Fruit fly (Drosophila melanogaster) whole organism, embryonic: ENCODE results near the gene bnl.

Experiments used
- Antp ChIP-seq: fragments of 200-800 bp; sonication (Bioruptor generic); optimal IDR thresholded peaks from 3 replicates; lab custom pipeline; 2016; ENCODE audit warnings: missing biosample characterization, missing genetic modification characterization
- Bgb ChIP-seq: fragments of 200-800 bp; sonication (Bioruptor generic); IDR thresholded peaks from 2 replicates; pipeline ENCODE4 v1.3.6; 2022; ENCODE audit warnings: missing biosample characterization, missing genetic modification characterization; ENCODE audit not compliant: partially characterized antibody
- CG10543 ChIP-seq: fragments of 200-800 bp; sonication (Bioruptor generic); optimal IDR thresholded peaks from 3 replicates; lab custom pipeline; 2017; ENCODE audit warnings: missing biosample characterization, mild to moderate bottlenecking, missing genetic modification characterization, moderate library complexity
- CG18764 ChIP-seq: fragments of 200-800 bp; sonication (Bioruptor generic); optimal IDR thresholded peaks from 3 replicates; lab custom pipeline; 2016; ENCODE audit warnings: missing biosample characterization, missing genetic modification characterization
- CG3163 ChIP-seq: fragments of 200-800 bp; sonication (Bioruptor generic); optimal IDR thresholded peaks from 3 replicates; lab custom pipeline; 2016; ENCODE audit warnings: missing biosample characterization, missing genetic modification characterization
- CG34224 ChIP-seq: fragments of 200-800 bp; sonication (Bioruptor generic); IDR thresholded peaks from 3 replicates; pipeline ENCODE4 v1.3.6; 2022; ENCODE audit warnings: missing biosample characterization, missing genetic modification characterization; ENCODE audit not compliant: partially characterized antibody
- CG34376 ChIP-seq: fragments of 200-800 bp; sonication (Bioruptor generic); optimal IDR thresholded peaks from 2 replicates; lab custom pipeline; 2018; ENCODE audit warnings: missing biosample characterization, mild to moderate bottlenecking, missing genetic modification characterization
- CG3847 ChIP-seq: fragments of 200-800 bp; sonication (Bioruptor generic); IDR thresholded peaks from 2 replicates; pipeline ENCODE4 v1.3.6; 2022; ENCODE audit warnings: missing biosample characterization, missing genetic modification characterization
- CG4820 ChIP-seq: fragments of 200-800 bp; sonication (Bioruptor generic); optimal IDR thresholded peaks from 3 replicates; lab custom pipeline; 2016; ENCODE audit warnings: missing biosample characterization, missing genetic modification characterization
- CG5180 ChIP-seq: fragments of 200-800 bp; sonication (Bioruptor generic); optimal IDR thresholded peaks from 3 replicates; lab custom pipeline; 2017; ENCODE audit warnings: missing biosample characterization, missing genetic modification characterization, mild to moderate bottlenecking, moderate library complexity, missing genetic modification reagents
- CG7963 ChIP-seq: fragments of 200-800 bp; sonication (Bioruptor generic); IDR thresholded peaks from 3 replicates; pipeline ENCODE4 v1.3.6; 2022; ENCODE audit warnings: missing biosample characterization, missing genetic modification characterization; ENCODE audit not compliant: partially characterized antibody
- Deaf1 ChIP-seq: fragments of 200-800 bp; optimal IDR thresholded peaks from 3 replicates; lab custom pipeline; 2019; ENCODE audit warnings: missing biosample characterization, mild to moderate bottlenecking, missing genetic modification characterization, moderate library complexity
- Doc3 ChIP-seq: fragments of 200-800 bp; sonication (Bioruptor generic); IDR thresholded peaks from 3 replicates; pipeline ENCODE4 v1.3.6; 2022; ENCODE audit warnings: missing biosample characterization, missing genetic modification characterization; ENCODE audit not compliant: partially characterized antibody
- Elba2 ChIP-seq: fragments of 200-800 bp; sonication (Bioruptor generic); optimal IDR thresholded peaks from 3 replicates; lab custom pipeline; 2016; ENCODE audit warnings: missing biosample characterization, missing genetic modification characterization
- Ets65A ChIP-seq: fragments of 200-800 bp; sonication (Bioruptor generic); peaks from one replicate; lab custom pipeline; 2016; ENCODE audit warnings: missing biosample characterization, missing genetic modification characterization
- HLH4C ChIP-seq: fragments of 200-800 bp; sonication (Bioruptor generic); IDR thresholded peaks from 3 replicates; pipeline ENCODE4 v1.3.6; 2022; ENCODE audit warnings: missing biosample characterization, missing genetic modification characterization; ENCODE audit not compliant: partially characterized antibody
- Lim3 ChIP-seq: fragments of 200-800 bp; sonication (Bioruptor generic); IDR thresholded peaks from 2 replicates; pipeline ENCODE4 v1.3.6; 2022; ENCODE audit warnings: missing biosample characterization, missing genetic modification characterization
- Med ChIP-seq: fragments of 200-800 bp; sonication (Bioruptor generic); peaks from one replicate; lab custom pipeline; 2016; ENCODE audit warnings: missing biosample characterization, missing genetic modification characterization, mild to moderate bottlenecking, inconsistent platforms, moderate library complexity
- Myb ChIP-seq: fragments of 200-800 bp; sonication (Bioruptor generic); optimal IDR thresholded peaks from 2 replicates; lab custom pipeline; 2016; ENCODE audit warnings: missing biosample characterization, missing genetic modification characterization
- Pdp1 ChIP-seq, 2 experiments: fragments of 200-800 bp; sonication (Bioruptor generic); optimal IDR thresholded peaks; 3 replicates each; lab custom pipeline; 2016; ENCODE audit warnings: missing biosample characterization in 2 of 2, missing genetic modification characterization in 2 of 2, mild to moderate bottlenecking in 1 of 2, moderate library complexity in 1 of 2
- Scr ChIP-seq: fragments of 200-800 bp; sonication (Bioruptor generic); IDR thresholded peaks from 2 replicates; pipeline ENCODE4 v1.3.6; 2022; ENCODE audit warnings: missing biosample characterization, missing genetic modification characterization; ENCODE audit not compliant: partially characterized antibody
- Trl ChIP-seq, 3 experiments: fragments of >200 bp in 2 of 3; fragments of 200-800 bp in 1 of 3; sonication (Bioruptor generic) in 1 of 3; optimal IDR thresholded peaks; 2 replicates in 1 of 3; 3 replicates in 2 of 3; lab custom pipeline; 2016 to 2017; ENCODE audit warnings: missing biosample characterization in 1 of 3, missing genetic modification characterization in 1 of 3
- al ChIP-seq: fragments of 200-800 bp; sonication (Bioruptor generic); IDR thresholded peaks from 2 replicates; pipeline ENCODE4 v1.3.6; 2022; ENCODE audit warnings: missing biosample characterization, missing genetic modification characterization
- amos ChIP-seq: fragments of 200-800 bp; sonication (Bioruptor generic); IDR thresholded peaks from 2 replicates; pipeline ENCODE4 v1.3.6; 2022; ENCODE audit warnings: missing biosample characterization, missing genetic modification characterization; ENCODE audit not compliant: partially characterized antibody
- ato ChIP-seq: fragments of 200-800 bp; sonication (Bioruptor generic); IDR thresholded peaks from 2 replicates; pipeline ENCODE4 v1.3.6; 2022; ENCODE audit warnings: missing biosample characterization, missing genetic modification characterization; ENCODE audit not compliant: partially characterized antibody
- bab2 ChIP-seq: fragments of 200-800 bp; sonication (Bioruptor generic); optimal IDR thresholded peaks from 2 replicates; lab custom pipeline; 2016; ENCODE audit warnings: missing biosample characterization, missing genetic modification characterization
- bcd ChIP-seq: fragments of 200-800 bp; sonication (Bioruptor generic); optimal IDR thresholded peaks from 2 replicates; lab custom pipeline; 2017; ENCODE audit warnings: missing biosample characterization, mild to moderate bottlenecking, missing genetic modification characterization
- cwo ChIP-seq: fragments of 200-800 bp; sonication (Bioruptor generic); optimal IDR thresholded peaks from 3 replicates; lab custom pipeline; 2017; ENCODE audit warnings: missing biosample characterization, missing genetic modification characterization, mild to moderate bottlenecking, moderate library complexity, missing genetic modification reagents
- dati ChIP-seq: fragments of 200-800 bp; sonication (Bioruptor generic); IDR thresholded peaks from 2 replicates; pipeline ENCODE4 v1.3.6; 2022; ENCODE audit warnings: missing biosample characterization, missing genetic modification characterization
- dmrt11E ChIP-seq: fragments of 200-800 bp; sonication (Bioruptor generic); optimal IDR thresholded peaks from 3 replicates; lab custom pipeline; 2018; ENCODE audit warnings: missing biosample characterization, mild to moderate bottlenecking, missing genetic modification characterization, moderate library complexity
- eve ChIP-seq, 2 experiments: fragments of >200 bp; optimal IDR thresholded peaks; 2 replicates each; lab custom pipeline; 2017; ENCODE audit warnings: missing biosample characterization in 2 of 2, missing genetic modification characterization in 2 of 2
- exex ChIP-seq: fragments of 200-800 bp; sonication (Bioruptor generic); optimal IDR thresholded peaks from 4 replicates; lab custom pipeline; 2018; ENCODE audit warnings: missing biosample characterization, mild to moderate bottlenecking, missing genetic modification characterization, moderate library complexity
- fru ChIP-seq: fragments of >200 bp; optimal IDR thresholded peaks from 2 replicates; lab custom pipeline; 2017
- gem ChIP-seq: fragments of 200-800 bp; sonication (Bioruptor generic); optimal IDR thresholded peaks from 2 replicates; lab custom pipeline; 2019; ENCODE audit warnings: missing biosample characterization, mild to moderate bottlenecking, missing genetic modification characterization, moderate library complexity
- hbn ChIP-seq: fragments of 200-800 bp; sonication (Bioruptor generic); IDR thresholded peaks from 2 replicates; pipeline ENCODE4 v1.3.6; 2022; ENCODE audit warnings: missing biosample characterization, missing genetic modification characterization; ENCODE audit not compliant: partially characterized antibody
- mirr ChIP-seq: fragments of 200-800 bp; sonication (Bioruptor generic); optimal IDR thresholded peaks from 3 replicates; lab custom pipeline; 2018; ENCODE audit warnings: missing biosample characterization, mild to moderate bottlenecking, missing genetic modification characterization
- oc ChIP-seq: fragments of 200-800 bp; sonication (Bioruptor generic); optimal IDR thresholded peaks from 2 replicates; lab custom pipeline; 2018; ENCODE audit warnings: missing biosample characterization, mild to moderate bottlenecking, missing genetic modification characterization, moderate library complexity
- phol ChIP-seq: fragments of 200-800 bp; sonication (Bioruptor generic); optimal IDR thresholded peaks from 3 replicates; lab custom pipeline; 2018; ENCODE audit warnings: missing biosample characterization, mild to moderate bottlenecking, missing genetic modification characterization, moderate library complexity
- pum ChIP-seq: fragments of 200-800 bp; sonication (Bioruptor generic); optimal IDR thresholded peaks from 2 replicates; lab custom pipeline; 2016; ENCODE audit warnings: missing biosample characterization, missing genetic modification characterization
- row ChIP-seq: fragments of 200-800 bp; sonication (Bioruptor generic); IDR thresholded peaks from 3 replicates; pipeline ENCODE4 v1.3.6; 2022; ENCODE audit warnings: missing biosample characterization, missing genetic modification characterization
- slou ChIP-seq: fragments of 200-800 bp; sonication (Bioruptor generic); optimal IDR thresholded peaks from 3 replicates; lab custom pipeline; 2016; ENCODE audit warnings: missing biosample characterization, missing genetic modification characterization
- sna ChIP-seq: fragments of 200-800 bp; sonication (Bioruptor generic); IDR thresholded peaks from 2 replicates; pipeline ENCODE4 v1.3.6; 2022; ENCODE audit warnings: missing biosample characterization, missing genetic modification characterization; ENCODE audit not compliant: partially characterized antibody
- sug ChIP-seq: fragments of 200-800 bp; optimal IDR thresholded peaks from 2 replicates; lab custom pipeline; 2019; ENCODE audit warnings: missing biosample characterization, mild to moderate bottlenecking, missing genetic modification characterization, moderate library complexity
- tll ChIP-seq, 2 experiments: fragments of 200-800 bp in 1 of 2; fragments of >200 bp in 1 of 2; sonication (Bioruptor generic) in 1 of 2; optimal IDR thresholded peaks; 2 replicates each; lab custom pipeline; 2017 to 2019; ENCODE audit warnings: missing biosample characterization in 2 of 2, missing genetic modification characterization in 2 of 2, mild to moderate bottlenecking in 1 of 2, moderate library complexity in 1 of 2
- tna ChIP-seq: fragments of 200-800 bp; sonication (Bioruptor generic); IDR thresholded peaks from 2 replicates; pipeline ENCODE4 v1.3.6; 2022; ENCODE audit warnings: missing biosample characterization, missing genetic modification characterization; ENCODE audit not compliant: partially characterized antibody
- ttk ChIP-seq: fragments of 200-800 bp; sonication (Bioruptor generic); IDR thresholded peaks from 2 replicates; pipeline ENCODE4 v2.1.2; 2022; ENCODE audit warnings: missing biosample characterization, missing genetic modification characterization

Gene bnl

DNA sequence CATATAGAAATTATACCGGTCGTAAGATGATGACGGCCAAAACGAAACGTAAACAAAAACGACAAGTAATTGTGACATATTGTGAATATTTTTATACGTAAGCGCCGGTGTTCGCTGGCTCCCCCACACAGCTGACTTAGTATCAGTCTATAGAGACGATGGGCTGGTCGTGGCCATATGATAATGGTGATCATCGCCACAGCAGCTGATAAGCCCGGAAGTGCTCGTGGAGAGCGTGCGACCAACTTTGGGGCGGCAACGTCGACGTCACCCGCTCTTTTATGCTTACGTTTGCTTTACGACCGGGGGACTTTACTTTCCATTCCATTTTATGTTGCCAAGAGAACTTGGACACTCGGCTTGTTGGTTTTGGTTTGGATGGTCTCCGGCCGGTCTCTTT, 43.9 kb downstream of the bnl start:
- TF ChIP-seq slou (GFP tag; lab: Kevin White, UChicago) (no peak), CG34376 (peak; percentile 73), Deaf1 (tag; lab: Kevin White, UChicago) (peak; percentile 8), CG10543 (GFP tag; lab: Kevin White, UChicago) (peak; percentile 32), bab2 (GFP tag; lab: Kevin White, UChicago) (no peak), mirr (GFP tag; lab: Kevin White, UChicago) (peak; percentile 55), sug (peak; percentile 69), Antp (GFP tag; lab: Kevin White, UChicago) (no peak), CG3163 (peak; percentile 46), Trl (optimal IDR thresholded peaks at IDR 0.05; lab: Kevin White, UChicago) (peak in 1 of 2 experiments; percentile 42), Trl (GFP tag; optimal IDR thresholded peaks at IDR 0.05; lab: Kevin White, UChicago) (no peak), cwo (GFP tag; lab: Kevin White, UChicago) (peak; percentile 27), exex (peak; percentile 81), Pdp1 (GFP tag; optimal IDR thresholded peaks at IDR 0.05; lab: Kevin White, UChicago) (peak in 1 of 2 experiments; percentile 3)
- TF ChIP-seq, all 482 proteins: peak for 10

DNA sequence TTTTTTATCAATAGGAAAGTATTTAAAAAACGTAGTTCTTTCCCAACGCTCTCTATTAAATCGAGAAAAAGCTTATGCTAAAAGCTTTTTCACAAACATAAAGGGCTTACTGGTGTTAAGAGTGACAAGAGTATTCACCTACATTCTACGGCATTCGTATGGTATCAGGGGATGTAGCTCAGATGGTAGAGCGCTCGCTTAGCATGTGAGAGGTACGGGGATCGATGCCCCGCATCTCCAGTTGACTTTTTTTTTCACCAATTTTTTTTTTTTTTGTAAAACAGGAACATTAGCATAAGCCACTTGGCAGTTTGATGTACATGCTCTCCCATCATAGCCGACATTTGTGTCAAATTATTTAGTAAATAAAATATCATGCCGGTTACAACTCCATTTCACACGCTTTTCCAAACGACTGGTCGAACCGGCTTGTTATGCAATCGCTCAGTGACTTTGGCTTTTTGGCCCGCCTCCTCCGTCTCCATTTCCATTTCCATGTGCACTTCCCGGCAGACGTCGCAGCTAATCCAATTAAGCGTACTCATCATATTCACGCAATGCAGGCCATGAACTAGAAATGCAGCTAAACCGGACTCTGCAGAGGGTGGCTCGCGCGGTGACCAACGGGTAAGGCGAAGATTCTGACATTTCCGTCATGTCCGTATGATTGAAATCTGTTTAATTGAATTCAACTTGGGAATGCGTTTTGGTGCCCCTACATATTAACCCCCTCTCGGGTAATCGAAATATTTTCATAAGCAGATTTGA, 45.6 kb downstream of the bnl start:
- peak; percentile 70 for TF ChIP-seq CG34224 (GFP tag; lab: Robert Waterston, UW)
- TF ChIP-seq CG4820 (GFP tag; lab: Kevin White, UChicago): no peak
- peak; percentile 38; the same call in 1 of the 3 replicates for TF ChIP-seq Doc3 (GFP tag; lab: Robert Waterston, UW)
- TF ChIP-seq fru (lab: Kevin White, UChicago): no peak
- no peak for TF ChIP-seq gem
- peak; percentile 65 for TF ChIP-seq sna (GFP tag; lab: Robert Waterston, UW)
- TF ChIP-seq tna (GFP tag; lab: Robert Waterston, UW): peak; percentile 93
- no peak for TF ChIP-seq pum
- TF ChIP-seq Bgb (GFP tag; lab: Robert Waterston, UW): peak; percentile 89
- no peak for TF ChIP-seq Lim3 (GFP tag; lab: Robert Waterston, UW)
- TF ChIP-seq CG5180 (GFP tag; lab: Kevin White, UChicago): no peak
- TF ChIP-seq CG7963: peak; percentile 94
- no peak for TF ChIP-seq CG18764 (GFP tag; lab: Kevin White, UChicago)
- no peak for TF ChIP-seq bcd (GFP tag; lab: Kevin White, UChicago)
- no peak for TF ChIP-seq CG3847
- no peak for TF ChIP-seq dmrt11E
- peak; percentile 86 for TF ChIP-seq HLH4C
- TF ChIP-seq tll (GFP tag; optimal IDR thresholded peaks at IDR 0.05; lab: Kevin White, UChicago): no peak
- TF ChIP-seq row (GFP tag; lab: Robert Waterston, UW): no peak
- TF ChIP-seq dati (GFP tag; lab: Robert Waterston, UW): no peak
- peak; percentile 85 for TF ChIP-seq Ets65A (GFP tag; lab: Kevin White, UChicago)
- no peak for TF ChIP-seq Elba2
- TF ChIP-seq Myb (GFP tag; lab: Kevin White, UChicago): no peak
- peak; percentile 45 for TF ChIP-seq oc (tag; lab: Kevin White, UChicago)
- no peak for TF ChIP-seq phol (tag; lab: Kevin White, UChicago)
- TF ChIP-seq hbn (GFP tag; lab: Robert Waterston, UW): 0 out of 2 replicates have a peak, but pooled peaks have one; percentile 29
- TF ChIP-seq Scr (GFP tag; lab: Robert Waterston, UW): peak; percentile 79
- TF ChIP-seq amos (GFP tag; lab: Robert Waterston, UW): peak; percentile 85
- TF ChIP-seq CG10543 (GFP tag; lab: Kevin White, UChicago): no peak
- peak in 1 of 2 experiments; percentile 53 for TF ChIP-seq eve (GFP tag; optimal IDR thresholded peaks at IDR 0.05; lab: Kevin White, UChicago)
- TF ChIP-seq al (GFP tag; lab: Robert Waterston, UW): no peak
- no peak for TF ChIP-seq ttk
- TF ChIP-seq ato (GFP tag; lab: Robert Waterston, UW): peak; percentile 94
- no peak for TF ChIP-seq CG3163
- TF ChIP-seq Med: peak; percentile 47
